Fruit fly (Drosophila melanogaster) whole organism, wandering third instar larva: ENCODE results near the gene CG5861.

Experiments
- Abd-B ChIP-seq: fragments of >200 bp; optimal IDR thresholded peaks from 2 replicates; lab custom pipeline; 2017; ENCODE audit warnings: missing biosample characterization, missing genetic modification characterization
- CG32264 ChIP-seq: fragments of 200-800 bp; sonication (Bioruptor generic); optimal IDR thresholded peaks from 2 replicates; lab custom pipeline; 2016; ENCODE audit warnings: missing biosample characterization, missing genetic modification characterization
- CG9705 ChIP-seq: fragments of 200-800 bp; sonication (Bioruptor generic); optimal IDR thresholded peaks from 2 replicates; lab custom pipeline; 2018; ENCODE audit warnings: missing biosample characterization, mild to moderate bottlenecking, missing genetic modification characterization
- CrebA ChIP-seq: fragments of 200-800 bp; sonication (Bioruptor generic); optimal IDR thresholded peaks from 2 replicates; lab custom pipeline; 2016; ENCODE audit warnings: missing biosample characterization, mild to moderate bottlenecking, missing genetic modification characterization, borderline replicate concordance
- Dfd ChIP-seq: fragments of >200 bp; optimal IDR thresholded peaks from 2 replicates; lab custom pipeline; 2017; ENCODE audit warnings: missing biosample characterization, missing genetic modification characterization
- Dif ChIP-seq: fragments of 200-275, 200-300 bp; sonication (Bioruptor generic); optimal IDR thresholded peaks from 2 replicates; lab custom pipeline; 2018; ENCODE audit warnings: missing biosample characterization, missing genetic modification characterization; ENCODE audit not compliant: partially characterized antibody
- GATAd ChIP-seq: sonication (Bioruptor generic); optimal IDR thresholded peaks from 2 replicates; lab custom pipeline; 2016; ENCODE audit warnings: missing biosample characterization, missing genetic modification characterization
- HLH106 ChIP-seq: fragments of 200-800 bp; optimal IDR thresholded peaks from 3 replicates; lab custom pipeline; 2019; ENCODE audit warnings: missing biosample characterization, mild to moderate bottlenecking, missing genetic modification characterization, moderate library complexity
- Hnf4 ChIP-seq: fragments of 200-800 bp; sonication (Bioruptor generic); optimal IDR thresholded peaks from 2 replicates; lab custom pipeline; 2016; ENCODE audit warnings: missing biosample characterization, mild to moderate bottlenecking, missing genetic modification characterization
- Hr78 ChIP-seq: fragments of >200 bp; optimal IDR thresholded peaks from 2 replicates; lab custom pipeline; 2017; ENCODE audit warnings: missing biosample characterization, missing genetic modification characterization
- Hr83 ChIP-seq: fragments of 200-300 bp; sonication (Bioruptor generic); optimal IDR thresholded peaks from 2 replicates; lab custom pipeline; 2016; ENCODE audit warnings: missing biosample characterization, mild to moderate bottlenecking, missing genetic modification characterization, moderate library complexity; ENCODE audit not compliant: poor library complexity, severe bottlenecking
- Jra ChIP-seq: sonication (Bioruptor generic); optimal IDR thresholded peaks from 2 replicates; lab custom pipeline; 2016; ENCODE audit warnings: missing biosample characterization, missing genetic modification characterization
- Mio ChIP-seq: sonication (Bioruptor generic); optimal IDR thresholded peaks from 2 replicates; lab custom pipeline; 2016; ENCODE audit warnings: missing biosample characterization, missing genetic modification characterization
- Myc ChIP-seq: fragments of >200 bp; optimal IDR thresholded peaks from 2 replicates; lab custom pipeline; 2017
- N ChIP-seq: fragments of >200 bp; optimal IDR thresholded peaks from 2 replicates; lab custom pipeline; 2018; ENCODE audit warnings: missing biosample characterization, missing external identifiers, missing genetic modification characterization
- OdsH ChIP-seq: fragments of 200-800 bp; sonication (Bioruptor generic); optimal IDR thresholded peaks from 2 replicates; lab custom pipeline; 2016; ENCODE audit warnings: missing biosample characterization, mild to moderate bottlenecking, missing genetic modification characterization
- Rel ChIP-seq, 2 experiments: fragments of 200-800 bp; sonication (Bioruptor generic) in 1 of 2; optimal IDR thresholded peaks; 2 replicates in 1 of 2; 3 replicates in 1 of 2; lab custom pipeline; 2016 to 2019; ENCODE audit warnings: mild to moderate bottlenecking in 2 of 2, missing biosample characterization in 2 of 2, missing genetic modification characterization in 2 of 2, moderate library complexity in 1 of 2
- Sp1 ChIP-seq: fragments of 200-800 bp; sonication (Bioruptor generic); optimal IDR thresholded peaks from 3 replicates; lab custom pipeline; 2019; ENCODE audit warnings: missing biosample characterization, mild to moderate bottlenecking, missing genetic modification characterization, moderate library complexity
- Vsx2 ChIP-seq: fragments of 200-300, 225-300 bp; sonication (Bioruptor generic); optimal IDR thresholded peaks from 2 replicates; lab custom pipeline; 2018; ENCODE audit warnings: missing biosample characterization, missing genetic modification characterization; ENCODE audit not compliant: partially characterized antibody
- br ChIP-seq: fragments of 200-800 bp; sonication (Bioruptor generic); optimal IDR thresholded peaks from 2 replicates; lab custom pipeline; 2016; ENCODE audit warnings: missing biosample characterization, missing genetic modification characterization
- brk ChIP-seq: fragments of 200-800 bp; sonication (Bioruptor generic); optimal IDR thresholded peaks from 2 replicates; lab custom pipeline; 2016; ENCODE audit warnings: missing biosample characterization, mild to moderate bottlenecking, missing genetic modification characterization
- dl ChIP-seq, 2 experiments: fragments of 175-275, 200-275 bp in 1 of 2; fragments of 200-275 bp in 1 of 2; sonication (Bioruptor generic); optimal IDR thresholded peaks; lab custom pipeline; 2018; ENCODE audit warnings: mild to moderate bottlenecking in 2 of 2, missing biosample characterization in 2 of 2, missing genetic modification characterization in 2 of 2, moderate library complexity in 2 of 2; ENCODE audit not compliant: partially characterized antibody in 2 of 2, insufficient read depth in 1 of 2
- dmrt93B ChIP-seq: fragments of 200-800 bp; sonication (Bioruptor generic); optimal IDR thresholded peaks from 2 replicates; lab custom pipeline; 2018; ENCODE audit warnings: missing biosample characterization, mild to moderate bottlenecking, missing genetic modification characterization
- dsf ChIP-seq: sonication (Bioruptor generic); optimal IDR thresholded peaks from 2 replicates; lab custom pipeline; 2016; ENCODE audit warnings: missing biosample characterization, missing genetic modification characterization, borderline replicate concordance
- ey ChIP-seq: fragments of 200-800 bp; sonication (Bioruptor generic); optimal IDR thresholded peaks from 2 replicates; lab custom pipeline; 2016; ENCODE audit warnings: missing biosample characterization, missing genetic modification characterization
- foxo ChIP-seq, 2 experiments: fragments of 200-800 bp; sonication (Bioruptor generic); optimal IDR thresholded peaks; 2 replicates in 1 of 2; 3 replicates in 1 of 2; lab custom pipeline; 2016 to 2017; ENCODE audit warnings: missing biosample characterization in 2 of 2, missing genetic modification characterization in 2 of 2
- fru ChIP-seq: fragments of 200-800 bp; sonication (Bioruptor generic); optimal IDR thresholded peaks from 3 replicates; lab custom pipeline; 2016; ENCODE audit warnings: missing biosample characterization, mild to moderate bottlenecking, missing genetic modification characterization
- h ChIP-seq: fragments of 200-800 bp; sonication (Bioruptor generic); optimal IDR thresholded peaks from 3 replicates; lab custom pipeline; 2016; ENCODE audit warnings: missing biosample characterization, mild to moderate bottlenecking, missing genetic modification characterization
- jim ChIP-seq: fragments of 175-275, 200-325 bp; sonication (Bioruptor generic); optimal IDR thresholded peaks from 2 replicates; lab custom pipeline; 2016; ENCODE audit warnings: missing biosample characterization, mild to moderate bottlenecking, missing genetic modification characterization
- lola ChIP-seq: fragments of >200 bp; optimal IDR thresholded peaks from 2 replicates; lab custom pipeline; 2017; ENCODE audit warnings: missing biosample characterization, missing genetic modification characterization
- pan ChIP-seq: fragments of >200 bp; optimal IDR thresholded peaks from 2 replicates; lab custom pipeline; 2017
- psq ChIP-seq: fragments of 200-800 bp; sonication (Bioruptor generic); optimal IDR thresholded peaks from 3 replicates; lab custom pipeline; 2017; ENCODE audit warnings: missing biosample characterization, mild to moderate bottlenecking, missing genetic modification characterization, moderate library complexity
- rgr ChIP-seq: fragments of 200-800 bp; sonication (Bioruptor generic); optimal IDR thresholded peaks from 3 replicates; lab custom pipeline; 2016; ENCODE audit warnings: missing biosample characterization, mild to moderate bottlenecking, missing genetic modification characterization
- sage ChIP-seq: fragments of 200-800 bp; sonication (Bioruptor generic); optimal IDR thresholded peaks from 2 replicates; lab custom pipeline; 2016; ENCODE audit warnings: missing biosample characterization, mild to moderate bottlenecking, missing genetic modification characterization
- sv ChIP-seq: fragments of 200-800 bp; sonication (Bioruptor generic); optimal IDR thresholded peaks from 3 replicates; lab custom pipeline; 2016; ENCODE audit warnings: missing biosample characterization, missing genetic modification characterization
- tai ChIP-seq: sonication (Bioruptor generic); optimal IDR thresholded peaks from 2 replicates; lab custom pipeline; 2016; ENCODE audit warnings: missing biosample characterization, missing genetic modification characterization
- usp ChIP-seq: fragments of >200 bp; optimal IDR thresholded peaks from 2 replicates; lab custom pipeline; 2017; ENCODE audit warnings: missing biosample characterization, missing genetic modification characterization
- woc ChIP-seq: sonication (Bioruptor generic); optimal IDR thresholded peaks from 2 replicates; lab custom pipeline; 2016; ENCODE audit warnings: missing biosample characterization, mild to moderate bottlenecking, missing genetic modification characterization

Gene CG5861

DNA sequence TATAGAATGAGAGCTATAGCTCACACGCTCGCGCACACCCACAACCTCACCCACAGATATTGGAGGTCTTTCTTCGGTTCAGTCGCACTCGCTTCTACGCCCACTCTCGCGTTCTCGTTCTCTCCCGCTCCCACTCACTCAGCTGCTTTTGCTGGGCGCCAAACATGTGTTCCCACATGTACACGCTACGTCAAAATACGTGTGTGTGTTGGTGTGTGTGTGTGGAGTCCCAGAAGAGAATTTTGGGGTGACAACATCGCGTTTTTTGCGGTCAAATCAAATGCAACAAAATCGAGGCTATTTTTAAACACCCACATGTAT, 35.7 kb downstream of the CG5861 start:
- TF ChIP-seq tai = no peak
- TF ChIP-seq lola (GFP tag; lab: Kevin White, UChicago) = no peak
- peak; percentile 31 for TF ChIP-seq CrebA
- TF ChIP-seq dl (GFP tag; optimal IDR thresholded peaks at IDR 0.05; lab: Kevin White, UChicago; ENCODE audit: insufficient read depth in 1 of 2, partially characterized antibody in 2 of 2) = peak; percentile 65 to 85
- no peak for TF ChIP-seq sage (GFP tag; lab: Kevin White, UChicago)
- peak; percentile 52 for TF ChIP-seq Hr83 (GFP tag; lab: Kevin White, UChicago)
- no peak for TF ChIP-seq Rel (GFP tag; optimal IDR thresholded peaks at IDR 0.05; lab: Kevin White, UChicago)
- TF ChIP-seq Rel (tag; optimal IDR thresholded peaks at IDR 0.05; lab: Kevin White, UChicago) = peak; percentile 81
- TF ChIP-seq sv (GFP tag; lab: Kevin White, UChicago) = no peak
- TF ChIP-seq Dif = peak; percentile 89

- TF ChIP-seq tai (no peak), dl (GFP tag; optimal IDR thresholded peaks at IDR 0.05; lab: Kevin White, UChicago; ENCODE audit: insufficient read depth in 1 of 2, partially characterized antibody in 2 of 2) (no peak), Abd-B (GFP tag; lab: Kevin White, UChicago) (no peak), h (peak; percentile 75), pan (lab: Kevin White, UChicago) (no peak), ey (GFP tag; lab: Kevin White, UChicago) (peak; percentile 37), OdsH (GFP tag; lab: Kevin White, UChicago) (peak; percentile 61), dsf (no peak), Hr83 (GFP tag; lab: Kevin White, UChicago) (peak; percentile 11), jim (GFP tag; lab: Kevin White, UChicago) (no peak), sage (GFP tag; lab: Kevin White, UChicago) (no peak), Hr78 (GFP tag; lab: Kevin White, UChicago) (no peak), CG32264 (no peak), CG9705 (GFP tag; lab: Kevin White, UChicago) (no peak), Jra (peak; percentile 12), Dif (no peak), Myc (no peak), rgr (GFP tag; lab: Kevin White, UChicago) (peak; percentile 35), lola (GFP tag; lab: Kevin White, UChicago) (no peak), HLH106 (tag; lab: Kevin White, UChicago) (peak; percentile 76), GATAd (GFP tag; lab: Kevin White, UChicago) (no peak), Dfd (GFP tag; lab: Kevin White, UChicago) (no peak), sv (GFP tag; lab: Kevin White, UChicago) (no peak), usp (GFP tag; lab: Kevin White, UChicago) (no peak), woc (GFP tag; lab: Kevin White, UChicago) (peak; percentile 50), brk (GFP tag; lab: Kevin White, UChicago) (peak; percentile 29), Hnf4 (GFP tag; lab: Kevin White, UChicago) (peak; percentile 15), br (peak; percentile 76), foxo (GFP tag; optimal IDR thresholded peaks at IDR 0.05; lab: Kevin White, UChicago) (peak in 1 of 2 experiments; percentile 85), N (GFP tag; lab: Kevin White, UChicago) (no peak), Rel (GFP tag; optimal IDR thresholded peaks at IDR 0.05; lab: Kevin White, UChicago) (no peak), Rel (tag; optimal IDR thresholded peaks at IDR 0.05; lab: Kevin White, UChicago) (peak; percentile 19), dmrt93B (GFP tag; lab: Kevin White, UChicago) (peak; percentile 57), fru (peak; percentile 82), Mio (no peak), psq (GFP tag; lab: Kevin White, UChicago) (peak; percentile 62), Sp1 (peak; percentile 76), Vsx2 (GFP tag; lab: Kevin White, UChicago) (no peak), CrebA (no peak)
Measured at dm6 chr2L:16270667-16271485, 36.2 kb downstream of the CG5861 start.
